Worm (Caenorhabditis elegans): Measurements from ENCODE around the gene arl-1.

The arl-1 gene

DNA sequence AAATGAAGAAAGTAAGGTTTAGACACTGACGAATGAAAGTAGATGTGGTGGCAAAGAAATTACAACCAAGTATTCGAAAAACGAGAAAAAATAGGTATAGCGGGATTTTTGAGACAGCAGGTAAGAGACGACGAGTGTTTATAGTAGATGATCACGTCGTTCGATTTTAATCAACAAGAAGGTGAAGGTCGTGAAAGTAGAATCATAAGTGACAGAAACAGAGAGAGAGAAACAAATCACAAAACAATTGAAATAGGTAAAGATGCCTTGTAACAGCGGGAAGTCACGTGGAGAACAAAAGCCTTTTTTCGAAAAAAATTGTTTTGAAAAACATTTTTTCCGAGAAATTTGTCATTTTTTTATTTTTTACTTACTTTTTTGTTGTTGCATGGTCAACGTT is 48.3 kb downstream of the arl-1 start, which contains the start of gene T22C8.6 (continued):
- no peak for TF ChIP-seq athp-1 (tag; optimal IDR thresholded peaks at IDR 0.05)
- no peak for TF ChIP-seq lir-1 (GFP tag; conservative IDR thresholded peaks at IDR 0.05)
- TF ChIP-seq attf-3 (GFP tag; conservative IDR thresholded peaks at IDR 0.05) = no peak
- TF ChIP-seq mel-28 (tag; optimal IDR thresholded peaks at IDR 0.05; ENCODE audit: borderline replicate concordance) = no peak
- no peak for TF ChIP-seq Y79H2A.3 (GFP tag; conservative IDR thresholded peaks at IDR 0.05)

DNA sequence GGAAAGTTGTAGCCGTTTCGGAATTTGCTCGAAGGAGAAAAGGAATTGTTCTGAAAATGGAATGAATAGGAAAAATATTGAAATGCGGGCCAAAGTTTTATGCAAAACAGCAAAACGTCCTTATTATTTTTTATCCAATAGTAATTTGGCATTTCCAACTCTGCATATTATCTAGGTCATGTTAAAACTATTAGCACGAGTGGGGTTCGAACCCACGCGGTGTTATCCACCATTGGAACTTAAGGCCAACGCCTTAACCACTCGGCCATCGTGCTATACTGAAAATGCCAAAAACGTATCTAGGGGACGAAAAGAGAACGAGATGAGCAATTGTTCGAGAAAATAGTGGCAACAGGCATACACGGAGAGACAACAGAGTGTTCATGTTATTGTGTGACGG is 50.0 kb downstream of the arl-1 start:
- TF ChIP-seq sptf-2 (GFP tag; optimal IDR thresholded peaks at IDR 0.05) (peak; percentile 90), snpc-1.3 (tag; optimal IDR thresholded peaks at IDR 0.05; ENCODE audit: insufficient read depth) (peak; percentile 37), tbp1 (GFP tag; optimal IDR thresholded peaks at IDR 0.05) (peak; percentile 82), D2030.7 (GFP tag; IDR thresholded peaks at IDR 0.05) (0 out of 2 replicates have a peak, but pooled peaks have one; percentile 18), lin-26 (GFP tag; IDR thresholded peaks at IDR 0.05) (0 out of 2 replicates have a peak, but pooled peaks have one; percentile 60), die-1 (tag; optimal IDR thresholded peaks at IDR 0.05) (peak; percentile 34), rpc-1 (optimal IDR thresholded peaks at IDR 0.05) (peak; percentile 53), rpc-1 (tag; optimal IDR thresholded peaks at IDR 0.05) (peak; percentile 76), ets-4 (GFP tag; optimal IDR thresholded peaks at IDR 0.05) (no peak), zim-3 (tag; optimal IDR thresholded peaks at IDR 0.05) (no peak), T07F8.4 (tag; optimal IDR thresholded peaks at IDR 0.05) (no peak), B0261.1 (tag; optimal IDR thresholded peaks at IDR 0.05) (peak; percentile 56), hsf-1 (GFP tag; IDR thresholded peaks at IDR 0.05) (peak; percentile 36; the same call in 1 of the 2 replicates), lsl-1 (GFP tag; optimal IDR thresholded peaks at IDR 0.05) (peak; percentile 13)

Measured in whole organism, young adult.